Fruit fly (Drosophila melanogaster) whole organism, wandering third instar larva: ENCODE measurements around the gene Rnb.

Experiments
- Abd-B ChIP-seq: fragments of >200 bp; optimal IDR thresholded peaks from 2 replicates; lab custom pipeline; 2017; ENCODE audit warnings: missing biosample characterization, missing genetic modification characterization
- CG32264 ChIP-seq: fragments of 200-800 bp; sonication (Bioruptor generic); optimal IDR thresholded peaks from 2 replicates; lab custom pipeline; 2016; ENCODE audit warnings: missing biosample characterization, missing genetic modification characterization
- CG9705 ChIP-seq: fragments of 200-800 bp; sonication (Bioruptor generic); optimal IDR thresholded peaks from 2 replicates; lab custom pipeline; 2018; ENCODE audit warnings: missing biosample characterization, mild to moderate bottlenecking, missing genetic modification characterization
- CrebA ChIP-seq: fragments of 200-800 bp; sonication (Bioruptor generic); optimal IDR thresholded peaks from 2 replicates; lab custom pipeline; 2016; ENCODE audit warnings: missing biosample characterization, mild to moderate bottlenecking, missing genetic modification characterization, borderline replicate concordance
- Dfd ChIP-seq: fragments of >200 bp; optimal IDR thresholded peaks from 2 replicates; lab custom pipeline; 2017; ENCODE audit warnings: missing biosample characterization, missing genetic modification characterization
- Dif ChIP-seq: fragments of 200-275, 200-300 bp; sonication (Bioruptor generic); optimal IDR thresholded peaks from 2 replicates; lab custom pipeline; 2018; ENCODE audit warnings: missing biosample characterization, missing genetic modification characterization; ENCODE audit not compliant: partially characterized antibody
- GATAd ChIP-seq: sonication (Bioruptor generic); optimal IDR thresholded peaks from 2 replicates; lab custom pipeline; 2016; ENCODE audit warnings: missing biosample characterization, missing genetic modification characterization
- HLH106 ChIP-seq: fragments of 200-800 bp; optimal IDR thresholded peaks from 3 replicates; lab custom pipeline; 2019; ENCODE audit warnings: missing biosample characterization, mild to moderate bottlenecking, missing genetic modification characterization, moderate library complexity
- Hnf4 ChIP-seq: fragments of 200-800 bp; sonication (Bioruptor generic); optimal IDR thresholded peaks from 2 replicates; lab custom pipeline; 2016; ENCODE audit warnings: missing biosample characterization, mild to moderate bottlenecking, missing genetic modification characterization
- Hr78 ChIP-seq: fragments of >200 bp; optimal IDR thresholded peaks from 2 replicates; lab custom pipeline; 2017; ENCODE audit warnings: missing biosample characterization, missing genetic modification characterization
- Hr83 ChIP-seq: fragments of 200-300 bp; sonication (Bioruptor generic); optimal IDR thresholded peaks from 2 replicates; lab custom pipeline; 2016; ENCODE audit warnings: missing biosample characterization, mild to moderate bottlenecking, missing genetic modification characterization, moderate library complexity; ENCODE audit not compliant: poor library complexity, severe bottlenecking
- Jra ChIP-seq: sonication (Bioruptor generic); optimal IDR thresholded peaks from 2 replicates; lab custom pipeline; 2016; ENCODE audit warnings: missing biosample characterization, missing genetic modification characterization
- Mio ChIP-seq: sonication (Bioruptor generic); optimal IDR thresholded peaks from 2 replicates; lab custom pipeline; 2016; ENCODE audit warnings: missing biosample characterization, missing genetic modification characterization
- Myc ChIP-seq: fragments of >200 bp; optimal IDR thresholded peaks from 2 replicates; lab custom pipeline; 2017
- N ChIP-seq: fragments of >200 bp; optimal IDR thresholded peaks from 2 replicates; lab custom pipeline; 2018; ENCODE audit warnings: missing biosample characterization, missing external identifiers, missing genetic modification characterization
- OdsH ChIP-seq: fragments of 200-800 bp; sonication (Bioruptor generic); optimal IDR thresholded peaks from 2 replicates; lab custom pipeline; 2016; ENCODE audit warnings: missing biosample characterization, mild to moderate bottlenecking, missing genetic modification characterization
- Rel ChIP-seq, 2 experiments: fragments of 200-800 bp; sonication (Bioruptor generic) in 1 of 2; optimal IDR thresholded peaks; 2 replicates in 1 of 2; 3 replicates in 1 of 2; lab custom pipeline; 2016 to 2019; ENCODE audit warnings: mild to moderate bottlenecking in 2 of 2, missing biosample characterization in 2 of 2, missing genetic modification characterization in 2 of 2, moderate library complexity in 1 of 2
- Sp1 ChIP-seq: fragments of 200-800 bp; sonication (Bioruptor generic); optimal IDR thresholded peaks from 3 replicates; lab custom pipeline; 2019; ENCODE audit warnings: missing biosample characterization, mild to moderate bottlenecking, missing genetic modification characterization, moderate library complexity
- Vsx2 ChIP-seq: fragments of 200-300, 225-300 bp; sonication (Bioruptor generic); optimal IDR thresholded peaks from 2 replicates; lab custom pipeline; 2018; ENCODE audit warnings: missing biosample characterization, missing genetic modification characterization; ENCODE audit not compliant: partially characterized antibody
- br ChIP-seq: fragments of 200-800 bp; sonication (Bioruptor generic); optimal IDR thresholded peaks from 2 replicates; lab custom pipeline; 2016; ENCODE audit warnings: missing biosample characterization, missing genetic modification characterization
- brk ChIP-seq: fragments of 200-800 bp; sonication (Bioruptor generic); optimal IDR thresholded peaks from 2 replicates; lab custom pipeline; 2016; ENCODE audit warnings: missing biosample characterization, mild to moderate bottlenecking, missing genetic modification characterization
- dl ChIP-seq, 2 experiments: fragments of 175-275, 200-275 bp in 1 of 2; fragments of 200-275 bp in 1 of 2; sonication (Bioruptor generic); optimal IDR thresholded peaks; lab custom pipeline; 2018; ENCODE audit warnings: mild to moderate bottlenecking in 2 of 2, missing biosample characterization in 2 of 2, missing genetic modification characterization in 2 of 2, moderate library complexity in 2 of 2; ENCODE audit not compliant: partially characterized antibody in 2 of 2, insufficient read depth in 1 of 2
- dmrt93B ChIP-seq: fragments of 200-800 bp; sonication (Bioruptor generic); optimal IDR thresholded peaks from 2 replicates; lab custom pipeline; 2018; ENCODE audit warnings: missing biosample characterization, mild to moderate bottlenecking, missing genetic modification characterization
- dsf ChIP-seq: sonication (Bioruptor generic); optimal IDR thresholded peaks from 2 replicates; lab custom pipeline; 2016; ENCODE audit warnings: missing biosample characterization, missing genetic modification characterization, borderline replicate concordance
- ey ChIP-seq: fragments of 200-800 bp; sonication (Bioruptor generic); optimal IDR thresholded peaks from 2 replicates; lab custom pipeline; 2016; ENCODE audit warnings: missing biosample characterization, missing genetic modification characterization
- foxo ChIP-seq, 2 experiments: fragments of 200-800 bp; sonication (Bioruptor generic); optimal IDR thresholded peaks; 2 replicates in 1 of 2; 3 replicates in 1 of 2; lab custom pipeline; 2016 to 2017; ENCODE audit warnings: missing biosample characterization in 2 of 2, missing genetic modification characterization in 2 of 2
- fru ChIP-seq: fragments of 200-800 bp; sonication (Bioruptor generic); optimal IDR thresholded peaks from 3 replicates; lab custom pipeline; 2016; ENCODE audit warnings: missing biosample characterization, mild to moderate bottlenecking, missing genetic modification characterization
- h ChIP-seq: fragments of 200-800 bp; sonication (Bioruptor generic); optimal IDR thresholded peaks from 3 replicates; lab custom pipeline; 2016; ENCODE audit warnings: missing biosample characterization, mild to moderate bottlenecking, missing genetic modification characterization
- jim ChIP-seq: fragments of 175-275, 200-325 bp; sonication (Bioruptor generic); optimal IDR thresholded peaks from 2 replicates; lab custom pipeline; 2016; ENCODE audit warnings: missing biosample characterization, mild to moderate bottlenecking, missing genetic modification characterization
- lola ChIP-seq: fragments of >200 bp; optimal IDR thresholded peaks from 2 replicates; lab custom pipeline; 2017; ENCODE audit warnings: missing biosample characterization, missing genetic modification characterization
- pan ChIP-seq: fragments of >200 bp; optimal IDR thresholded peaks from 2 replicates; lab custom pipeline; 2017
- psq ChIP-seq: fragments of 200-800 bp; sonication (Bioruptor generic); optimal IDR thresholded peaks from 3 replicates; lab custom pipeline; 2017; ENCODE audit warnings: missing biosample characterization, mild to moderate bottlenecking, missing genetic modification characterization, moderate library complexity
- rgr ChIP-seq: fragments of 200-800 bp; sonication (Bioruptor generic); optimal IDR thresholded peaks from 3 replicates; lab custom pipeline; 2016; ENCODE audit warnings: missing biosample characterization, mild to moderate bottlenecking, missing genetic modification characterization
- sage ChIP-seq: fragments of 200-800 bp; sonication (Bioruptor generic); optimal IDR thresholded peaks from 2 replicates; lab custom pipeline; 2016; ENCODE audit warnings: missing biosample characterization, mild to moderate bottlenecking, missing genetic modification characterization
- sv ChIP-seq: fragments of 200-800 bp; sonication (Bioruptor generic); optimal IDR thresholded peaks from 3 replicates; lab custom pipeline; 2016; ENCODE audit warnings: missing biosample characterization, missing genetic modification characterization
- tai ChIP-seq: sonication (Bioruptor generic); optimal IDR thresholded peaks from 2 replicates; lab custom pipeline; 2016; ENCODE audit warnings: missing biosample characterization, missing genetic modification characterization
- usp ChIP-seq: fragments of >200 bp; optimal IDR thresholded peaks from 2 replicates; lab custom pipeline; 2017; ENCODE audit warnings: missing biosample characterization, missing genetic modification characterization
- woc ChIP-seq: sonication (Bioruptor generic); optimal IDR thresholded peaks from 2 replicates; lab custom pipeline; 2016; ENCODE audit warnings: missing biosample characterization, mild to moderate bottlenecking, missing genetic modification characterization

Gene Rnb

DNA sequence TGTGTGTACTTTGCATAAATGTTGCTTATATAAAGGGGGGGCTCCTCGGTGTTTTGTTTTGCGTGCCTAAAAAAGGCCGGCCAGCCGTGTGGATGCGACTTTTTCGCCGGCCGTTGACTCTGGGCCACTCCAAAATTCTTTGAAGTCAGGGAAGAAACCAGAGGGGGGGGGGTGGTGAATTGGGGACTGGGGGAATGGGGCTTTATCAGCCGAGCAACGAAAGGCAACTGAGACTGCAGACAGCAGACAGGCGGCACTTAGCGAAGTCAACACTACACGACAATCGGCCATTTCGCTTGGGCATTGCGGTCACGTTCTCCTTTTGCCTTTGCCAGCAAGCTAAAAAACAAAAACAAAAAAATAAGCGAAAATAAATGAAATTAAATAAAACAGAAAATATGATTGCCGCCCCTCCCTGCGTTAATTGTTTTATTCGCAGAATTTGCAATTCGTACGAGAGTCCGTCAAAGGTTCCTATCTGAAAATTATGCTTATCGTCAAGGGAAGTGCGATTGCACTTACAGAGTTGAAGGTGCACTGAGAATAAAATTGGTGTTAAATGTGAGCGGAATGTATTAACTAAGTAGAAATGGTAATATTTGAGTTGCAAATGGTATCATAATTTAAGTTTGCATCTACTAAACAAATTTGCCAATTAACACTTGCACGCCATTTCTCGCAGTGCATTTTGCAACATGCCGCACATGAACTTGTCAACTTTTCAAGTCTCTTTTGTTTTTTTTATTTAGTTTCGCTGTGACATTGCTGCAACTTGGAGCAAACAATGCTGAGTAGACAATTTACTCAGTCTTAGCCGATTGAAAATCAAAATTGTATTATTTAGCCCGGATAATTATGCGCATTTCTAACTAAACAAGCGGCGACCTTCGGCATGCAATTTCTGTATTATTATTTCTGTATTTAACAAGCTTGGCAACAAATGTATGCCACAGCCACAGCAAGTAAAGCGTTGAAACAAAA, 12.8 kb downstream of the Rnb start:
- TF ChIP-seq fru (GFP tag; lab: Kevin White, UChicago) (peak; percentile 88), ey (GFP tag; lab: Kevin White, UChicago) (peak; percentile 70), brk (GFP tag; lab: Kevin White, UChicago) (peak; percentile 21), dmrt93B (GFP tag; lab: Kevin White, UChicago) (peak; percentile 71), h (GFP tag; lab: Kevin White, UChicago) (peak; percentile 65), tai (GFP tag; lab: Kevin White, UChicago) (no peak), Sp1 (GFP tag; lab: Kevin White, UChicago) (peak; percentile 11), Rel (GFP tag; optimal IDR thresholded peaks at IDR 0.05; lab: Kevin White, UChicago) (peak; percentile 13), Rel (tag; optimal IDR thresholded peaks at IDR 0.05; lab: Kevin White, UChicago) (peak; percentile 52), Jra (peak; percentile 27), foxo (GFP tag; optimal IDR thresholded peaks at IDR 0.05; lab: Kevin White, UChicago) (peak in 1 of 2 experiments; percentile 85), br (peak; percentile 65), usp (no peak), Dif (GFP tag; lab: Kevin White, UChicago) (no peak), N (GFP tag; lab: Kevin White, UChicago) (no peak), OdsH (GFP tag; lab: Kevin White, UChicago) (peak; percentile 55), psq (GFP tag; lab: Kevin White, UChicago) (peak; percentile 21), pan (lab: Kevin White, UChicago) (no peak), sage (GFP tag; lab: Kevin White, UChicago) (peak; percentile 72), CG32264 (GFP tag; lab: Kevin White, UChicago) (peak; percentile 59), CG9705 (GFP tag; lab: Kevin White, UChicago) (no peak), Hr83 (GFP tag; lab: Kevin White, UChicago) (peak; percentile 61), dsf (GFP tag; lab: Kevin White, UChicago) (no peak), Hnf4 (GFP tag; lab: Kevin White, UChicago) (peak; percentile 75), jim (GFP tag; lab: Kevin White, UChicago) (no peak), Vsx2 (no peak), Mio (GFP tag; lab: Kevin White, UChicago) (no peak), Abd-B (no peak), CrebA (GFP tag; lab: Kevin White, UChicago) (no peak), Dfd (GFP tag; lab: Kevin White, UChicago) (no peak), dl (GFP tag; optimal IDR thresholded peaks at IDR 0.05; lab: Kevin White, UChicago; ENCODE audit: insufficient read depth in 1 of 2, partially characterized antibody in 2 of 2) (no peak), Hr78 (GFP tag; lab: Kevin White, UChicago) (no peak), lola (GFP tag; lab: Kevin White, UChicago) (no peak), Myc (lab: Kevin White, UChicago) (no peak), woc (GFP tag; lab: Kevin White, UChicago) (peak; percentile 70), HLH106 (tag; lab: Kevin White, UChicago) (peak; percentile 72), GATAd (no peak), sv (GFP tag; lab: Kevin White, UChicago) (no peak), rgr (GFP tag; lab: Kevin White, UChicago) (peak; percentile 55)

DNA sequence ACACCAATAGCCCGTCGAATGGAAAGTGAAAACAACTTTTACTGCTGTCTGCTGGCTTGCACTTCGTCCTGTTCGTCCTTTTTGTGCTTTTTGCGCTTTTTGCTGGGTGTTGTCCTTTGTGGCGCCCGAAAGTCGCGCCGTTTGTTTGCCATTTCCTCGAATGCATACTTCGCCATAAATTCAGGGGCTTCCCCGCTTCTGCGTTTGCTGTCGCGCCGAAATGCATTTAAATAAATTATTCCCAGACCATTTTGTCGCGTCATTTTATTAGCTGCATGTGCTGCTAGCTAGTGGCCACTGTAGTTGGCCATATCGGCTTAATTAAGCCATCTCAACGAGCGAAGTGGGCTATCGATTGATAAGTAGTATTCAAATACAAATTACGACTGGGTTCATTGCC, 13.9 kb downstream of the Rnb start:
- TF ChIP-seq N (GFP tag; lab: Kevin White, UChicago) (no peak), Rel (GFP tag; optimal IDR thresholded peaks at IDR 0.05; lab: Kevin White, UChicago) (no peak), Rel (tag; optimal IDR thresholded peaks at IDR 0.05; lab: Kevin White, UChicago) (peak; percentile 95)
